Worm (Caenorhabditis elegans) whole organism, L4 larva: ENCODE results near the gene srd-7.

Source experiments
- F49E8.2 ChIP-seq: sonication (generic microtip); optimal IDR thresholded peaks from 2 replicates; lab custom pipeline; 2016; ENCODE audit warnings: missing compliant biosample characterization, mild to moderate bottlenecking, missing genetic modification characterization, borderline replicate concordance
- R02D3.7 ChIP-seq: fragments of 150-350 bp; sonication (generic microtip); optimal IDR thresholded peaks from 3 replicates; lab custom pipeline; 2014; ENCODE audit warnings: missing biosample characterization, missing genetic modification characterization
- T26A8.4 ChIP-seq: fragments of 200-800 bp; sonication (Bioruptor generic); IDR thresholded peaks from 2 replicates; pipeline ENCODE4 v1.3.6; 2022; ENCODE audit warnings: missing genetic modification characterization, missing compliant biosample characterization
- Y105C5A.15 ChIP-seq: fragments of 200-800 bp; sonication (Bioruptor generic); IDR thresholded peaks from 2 replicates; pipeline ENCODE4 v1.3.6; 2022; ENCODE audit warnings: missing genetic modification characterization, missing compliant biosample characterization
- aha-1 ChIP-seq: fragments of 150-350 bp; peaks from one replicate; lab custom pipeline; 2014; ENCODE audit warnings: missing biosample characterization, missing genetic modification characterization
- ama-1 ChIP-seq: fragments of 150-350 bp; optimal IDR thresholded peaks from 2 replicates; lab custom pipeline; 2014; ENCODE audit warnings: inconsistent platforms, mixed read lengths
- ceh-28 ChIP-seq: fragments of 150-350 bp; optimal IDR thresholded peaks from 2 replicates; lab custom pipeline; 2014; ENCODE audit warnings: missing biosample characterization, missing genetic modification reagents, missing genetic modification characterization
- cey-2 ChIP-seq: sonication (generic microtip); optimal IDR thresholded peaks from 3 replicates; lab custom pipeline; 2017; ENCODE audit warnings: missing genetic modification characterization, mild to moderate bottlenecking, missing compliant biosample characterization, antibody characterized with exemption, borderline replicate concordance; ENCODE audit not compliant: insufficient read depth
- ctbp-1 ChIP-seq: fragments of 200-800 bp; sonication (Bioruptor generic); IDR thresholded peaks from 2 replicates; pipeline ENCODE4 v1.3.6; 2022; ENCODE audit warnings: missing genetic modification reagents, missing genetic modification characterization, missing compliant biosample characterization
- daf-16 ChIP-seq, 3 experiments: sonication (generic microtip); optimal IDR thresholded peaks; 2 replicates each; lab custom pipeline; 2016 to 2017; ENCODE audit warnings: missing genetic modification characterization in 3 of 3, missing genetic modification reagents in 3 of 3, mild to moderate bottlenecking in 2 of 3, missing compliant biosample characterization in 2 of 3, missing biosample characterization in 1 of 3, moderate library complexity in 1 of 3
- daf-19 ChIP-seq: fragments of 200-800 bp; sonication (Bioruptor generic); conservative IDR thresholded peaks from 2 replicates; pipeline ENCODE4 v1.3.6; 2022; ENCODE audit warnings: missing genetic modification characterization, missing compliant biosample characterization
- dmd-6 ChIP-seq: fragments of 200-800 bp; sonication (Bioruptor generic); IDR thresholded peaks from 2 replicates; pipeline ENCODE4 v1.3.6; 2022; ENCODE audit warnings: missing genetic modification reagents, missing genetic modification characterization, missing compliant biosample characterization
- dpl-1 ChIP-seq: fragments of 150-350 bp; optimal IDR thresholded peaks from 2 replicates; lab custom pipeline; 2014; ENCODE audit warnings: missing biosample characterization, missing genetic modification reagents, missing genetic modification characterization
- egl-43 ChIP-seq: fragments of 200-800 bp; sonication (Bioruptor generic); IDR thresholded peaks from 2 replicates; pipeline ENCODE4 v1.3.6; 2022; ENCODE audit warnings: missing genetic modification reagents, missing genetic modification characterization, missing compliant biosample characterization
- fkh-10 ChIP-seq: fragments of 150-350 bp; optimal IDR thresholded peaks from 2 replicates; lab custom pipeline; 2014; ENCODE audit warnings: missing biosample characterization, missing genetic modification reagents, missing genetic modification characterization
- gei-8 ChIP-seq: fragments of 200-800 bp; sonication (Bioruptor generic); optimal IDR thresholded peaks from 2 replicates; lab custom pipeline; 2018; ENCODE audit warnings: mild to moderate bottlenecking, missing genetic modification characterization, missing compliant biosample characterization
- hlh-30 ChIP-seq: sonication (generic microtip); optimal IDR thresholded peaks from 2 replicates; lab custom pipeline; 2017; ENCODE audit warnings: antibody characterized with exemption, mild to moderate bottlenecking, missing genetic modification characterization, missing compliant biosample characterization; ENCODE audit not compliant: insufficient read depth
- lim-7 ChIP-seq: fragments of 200-800 bp; sonication (Bioruptor generic); IDR thresholded peaks from 2 replicates; pipeline ENCODE4 v1.3.6; 2022; ENCODE audit warnings: missing genetic modification characterization, missing compliant biosample characterization
- lin-1 ChIP-seq: fragments of 200-800 bp; sonication (Bioruptor generic); IDR thresholded peaks from 2 replicates; pipeline ENCODE4 v1.3.6; 2022; ENCODE audit warnings: missing genetic modification reagents, missing genetic modification characterization, missing compliant biosample characterization
- lin-13 ChIP-seq: fragments of 150-350 bp; optimal IDR thresholded peaks from 2 replicates; lab custom pipeline; 2014; ENCODE audit warnings: missing biosample characterization, missing genetic modification reagents, missing genetic modification characterization
- lir-3 ChIP-seq: sonication (generic microtip); optimal IDR thresholded peaks from 2 replicates; lab custom pipeline; 2016; ENCODE audit warnings: mild to moderate bottlenecking, missing genetic modification characterization, missing compliant biosample characterization
- mdl-1 ChIP-seq, 2 experiments: fragments of 150-350 bp in 1 of 2; sonication (generic microtip) in 1 of 2; optimal IDR thresholded peaks; 2 replicates each; lab custom pipeline; 2014 to 2017; ENCODE audit warnings: missing biosample characterization in 2 of 2, missing genetic modification characterization in 2 of 2
- mxl-3 ChIP-seq: fragments of 200-800 bp; sonication (Bioruptor generic); optimal IDR thresholded peaks from 2 replicates; lab custom pipeline; 2018; ENCODE audit warnings: mild to moderate bottlenecking, missing genetic modification characterization, missing compliant biosample characterization
- nhr-102 ChIP-seq: sonication (generic microtip); optimal IDR thresholded peaks from 2 replicates; lab custom pipeline; 2016; ENCODE audit warnings: mild to moderate bottlenecking, missing genetic modification characterization, moderate library complexity, missing compliant biosample characterization
- nhr-11 ChIP-seq: fragments of 150-350 bp; optimal IDR thresholded peaks from 2 replicates; lab custom pipeline; 2014; ENCODE audit warnings: missing biosample characterization, missing genetic modification characterization
- nhr-25 ChIP-seq: sonication (generic microtip); optimal IDR thresholded peaks from 2 replicates; lab custom pipeline; 2017; ENCODE audit warnings: missing genetic modification characterization, mild to moderate bottlenecking, missing compliant biosample characterization, antibody characterized with exemption, moderate library complexity, borderline replicate concordance; ENCODE audit not compliant: insufficient read depth
- nhr-28 ChIP-seq: fragments of 150-350 bp; optimal IDR thresholded peaks from 2 replicates; lab custom pipeline; 2014; ENCODE audit warnings: missing biosample characterization, missing genetic modification characterization
- nhr-48 ChIP-seq: sonication (generic microtip); optimal IDR thresholded peaks from 2 replicates; lab custom pipeline; 2016; ENCODE audit warnings: mild to moderate bottlenecking, missing genetic modification characterization, missing compliant biosample characterization
- nhr-6 ChIP-seq: fragments of 150-350 bp; optimal IDR thresholded peaks from 2 replicates; lab custom pipeline; 2014; ENCODE audit warnings: missing biosample characterization, missing genetic modification characterization
- nhr-77 ChIP-seq: fragments of 150-350 bp; optimal IDR thresholded peaks from 2 replicates; lab custom pipeline; 2014; ENCODE audit warnings: missing biosample characterization, missing genetic modification characterization
- pha-4 ChIP-seq, 2 experiments: fragments of 150-350 bp in 1 of 2; fragments of 200-800 bp in 1 of 2; sonication (Bioruptor generic) in 1 of 2; IDR thresholded peaks in 1 of 2; optimal IDR thresholded peaks in 1 of 2; 2 replicates each; pipeline versions ENCODE4 v1.3.6 to Lab custom; 2014 to 2022; ENCODE audit warnings: missing genetic modification characterization in 2 of 2, missing genetic modification reagents in 2 of 2, missing biosample characterization in 1 of 2, missing compliant biosample characterization in 1 of 2
- rbr-2 ChIP-seq: sonication (generic microtip); optimal IDR thresholded peaks from 2 replicates; lab custom pipeline; 2016; ENCODE audit warnings: missing genotype, missing genetic modification characterization, missing compliant biosample characterization
- set-16 ChIP-seq: fragments of 200-800 bp; sonication (Bioruptor generic); IDR thresholded peaks from 2 replicates; pipeline ENCODE4 v1.3.6; 2022; ENCODE audit warnings: missing genetic modification reagents, missing genetic modification characterization, missing compliant biosample characterization
- snpc-1.2 ChIP-seq: fragments of 200-800 bp; sonication (Bioruptor generic); IDR thresholded peaks from 2 replicates; pipeline ENCODE4 v1.3.6; 2022; ENCODE audit warnings: missing genetic modification reagents, missing genetic modification characterization, missing compliant biosample characterization
- spr-1 ChIP-seq: sonication (generic microtip); optimal IDR thresholded peaks from 2 replicates; lab custom pipeline; 2016; ENCODE audit warnings: mild to moderate bottlenecking, missing genetic modification characterization, missing compliant biosample characterization
- unc-130 ChIP-seq: sonication (generic microtip); optimal IDR thresholded peaks from 2 replicates; lab custom pipeline; 2016; ENCODE audit warnings: missing genetic modification reagents, missing genetic modification characterization, missing compliant biosample characterization
- vab-7 ChIP-seq: fragments of 200-800 bp; sonication (Bioruptor generic); IDR thresholded peaks from 2 replicates; pipeline ENCODE4 v1.3.6; 2022; ENCODE audit warnings: missing genetic modification reagents, missing genetic modification characterization, missing compliant biosample characterization
- zfp-2 ChIP-seq: sonication (generic microtip); optimal IDR thresholded peaks from 2 replicates; lab custom pipeline; 2016; ENCODE audit warnings: mild to moderate bottlenecking, missing genetic modification characterization, missing compliant biosample characterization
- zfp-3 ChIP-seq: fragments of 200-800 bp; sonication (Bioruptor generic); conservative IDR thresholded peaks from 2 replicates; pipeline ENCODE4 v1.3.6; 2022; ENCODE audit warnings: missing genetic modification reagents, missing genetic modification characterization, missing compliant biosample characterization
- zip-11 ChIP-seq: fragments of 200-800 bp; sonication (Bioruptor generic); IDR thresholded peaks from 2 replicates; pipeline ENCODE4 v1.3.6; 2022; ENCODE audit warnings: missing genetic modification characterization, missing compliant biosample characterization
- zip-2 ChIP-seq: fragments of 150-350 bp; optimal IDR thresholded peaks from 2 replicates; lab custom pipeline; 2014; ENCODE audit warnings: missing biosample characterization, missing genetic modification characterization
- ztf-7 ChIP-seq: fragments of 150-350 bp; optimal IDR thresholded peaks from 2 replicates; lab custom pipeline; 2014; ENCODE audit warnings: missing biosample characterization, missing genetic modification characterization

The srd-7 gene

DNA sequence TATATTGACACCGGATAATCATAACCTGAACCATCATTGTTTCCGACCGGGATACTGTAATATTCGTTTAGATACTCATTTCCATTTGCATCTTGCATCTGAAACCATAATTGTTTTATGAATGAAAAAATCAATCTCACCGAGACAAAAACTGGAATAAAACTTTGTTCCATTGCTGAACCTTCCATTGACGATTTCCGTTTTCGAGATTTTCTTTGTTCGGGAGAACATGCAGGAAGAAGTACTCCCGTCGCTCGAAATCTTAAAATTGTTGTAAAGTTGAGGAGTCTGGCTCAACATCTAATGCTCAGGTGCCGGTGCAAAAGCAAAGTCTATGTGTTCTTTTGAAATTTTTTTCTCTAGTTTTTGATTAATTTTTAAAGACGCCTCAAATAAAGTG lies 39.4 kb upstream of the srd-7 start:
- peak; percentile 7; the same call in 1 of the 2 replicates for TF ChIP-seq dmd-6 (GFP tag; lab: Robert Waterston, UW)
- no peak for TF ChIP-seq F49E8.2 (tag; lab: Kevin White, UChicago)
- TF ChIP-seq nhr-102 (tag; lab: Kevin White, UChicago), result no peak
- peak; percentile 41; the same call in 1 of the 2 replicates for TF ChIP-seq T26A8.4 (GFP tag; lab: Robert Waterston, UW)

DNA sequence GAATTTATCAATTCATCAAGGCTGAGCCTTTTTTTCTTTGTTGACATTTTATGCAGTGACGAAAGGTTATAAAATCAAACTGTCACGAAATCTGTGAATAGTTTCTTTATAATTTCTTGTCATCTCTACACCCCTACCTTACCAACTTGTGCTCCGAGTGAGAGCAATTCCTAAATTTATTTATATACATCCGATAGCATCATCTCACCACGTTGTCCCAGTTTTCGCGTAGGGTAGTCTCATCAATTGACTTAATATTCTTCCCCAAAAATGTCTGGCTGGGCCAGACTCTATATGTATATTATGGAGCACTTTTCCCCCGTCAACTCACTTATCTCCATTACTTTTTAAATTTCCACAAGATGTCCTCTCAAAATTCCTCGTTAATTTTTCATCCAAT lies 38.8 kb upstream of the srd-7 start:
- TF ChIP-seq egl-43 (GFP tag; lab: Robert Waterston, UW) (0 out of 2 replicates have a peak, but pooled peaks have one; percentile 23), nhr-102 (tag; lab: Kevin White, UChicago) (peak; percentile 8), vab-7 (GFP tag; lab: Robert Waterston, UW) (no peak), zfp-3 (GFP tag; lab: Robert Waterston, UW) (0 out of 2 replicates have a peak, but pooled peaks have one; percentile 30), ama-1 (lab: Kevin White, UChicago) (peak; percentile 18), zfp-2 (tag; lab: Kevin White, UChicago) (no peak), T26A8.4 (GFP tag; lab: Robert Waterston, UW) (0 out of 2 replicates have a peak, but pooled peaks have one; percentile 32), daf-19 (GFP tag; lab: Robert Waterston, UW) (peak; percentile 55; the same call in 1 of the 2 replicates)
- TF ChIP-seq, all 104 proteins: peak for 6

DNA sequence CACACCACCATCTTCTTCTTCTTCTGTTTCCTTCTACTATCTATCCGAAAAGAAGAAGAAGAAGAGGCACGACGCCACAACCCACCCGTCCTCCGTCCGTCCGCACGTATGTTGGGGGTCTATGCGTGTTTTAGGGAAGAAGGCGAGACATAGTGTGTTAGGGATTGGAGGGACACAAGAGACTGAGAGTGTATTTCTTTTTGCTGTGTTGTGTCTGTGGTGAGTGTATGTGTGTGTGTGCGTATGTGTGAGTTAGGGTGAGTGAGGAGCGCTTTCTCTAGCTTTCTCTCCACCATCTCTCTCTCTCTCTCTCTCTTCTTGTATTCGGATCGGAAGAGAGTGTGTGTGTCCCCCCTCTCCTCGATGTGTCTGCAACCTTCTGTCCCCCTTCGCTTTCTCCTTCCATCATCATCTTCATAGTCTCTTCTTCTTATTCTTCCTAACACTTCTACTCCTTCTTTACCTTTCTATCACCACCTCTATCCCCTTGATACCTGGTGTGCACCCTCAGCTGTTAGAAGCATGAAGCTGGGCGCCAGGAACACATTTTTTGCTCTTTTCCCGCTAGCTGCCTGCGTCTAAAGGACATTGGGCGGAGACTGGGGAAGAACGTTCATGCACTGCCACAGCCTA lies 35.2 kb upstream of the srd-7 start:
- peak; percentile 61 for TF ChIP-seq spr-1 (tag; lab: Kevin White, UChicago)
- TF ChIP-seq zfp-2 (tag; lab: Kevin White, UChicago), result peak; percentile 6
- TF ChIP-seq nhr-77 (tag; lab: Kevin White, UChicago), result peak; percentile 69
- peak; percentile 76 for TF ChIP-seq fkh-10 (GFP tag; lab: Kevin White, UChicago)
- peak; percentile 64 for TF ChIP-seq lin-13 (GFP tag; lab: Kevin White, UChicago)
- TF ChIP-seq gei-8 (GFP tag; lab: Kevin White, UChicago), result peak; percentile 3
- peak; percentile 38 for TF ChIP-seq hlh-30 (tag; lab: Kevin White, UChicago)
- no peak for TF ChIP-seq zip-11
- peak; percentile 94 for TF ChIP-seq rbr-2 (tag; lab: Kevin White, UChicago)
- TF ChIP-seq nhr-28 (tag; lab: Kevin White, UChicago), result peak; percentile 96
- TF ChIP-seq nhr-102 (tag; lab: Kevin White, UChicago), result peak; percentile 47
- 0 out of 2 replicates have a peak, but pooled peaks have one; percentile 27 for TF ChIP-seq egl-43 (GFP tag; lab: Robert Waterston, UW)
- peak; percentile 45 for TF ChIP-seq ceh-28 (tag; lab: Kevin White, UChicago)
- 0 out of 2 replicates have a peak, but pooled peaks have one; percentile 50 for TF ChIP-seq snpc-1.2
- peak; percentile 48 for TF ChIP-seq lin-1 (GFP tag; lab: Robert Waterston, UW)
- TF ChIP-seq vab-7 (GFP tag; lab: Robert Waterston, UW), result no peak
- TF ChIP-seq nhr-11 (tag; lab: Kevin White, UChicago), result peak; percentile 93
- peak; percentile 92 for TF ChIP-seq nhr-25 (tag; lab: Kevin White, UChicago)
- peak; percentile 59 for TF ChIP-seq nhr-6 (tag; lab: Kevin White, UChicago)
- no peak; the same call in 1 of the 2 replicates for TF ChIP-seq pha-4 (GFP tag; IDR thresholded peaks at IDR 0.05; lab: Robert Waterston, UW)
- peak; percentile 88 for TF ChIP-seq pha-4 (tag; optimal IDR thresholded peaks at IDR 0.05; lab: Kevin White, UChicago)
- no peak for TF ChIP-seq lir-3 (tag; lab: Kevin White, UChicago)
- no peak for TF ChIP-seq zip-2
- TF ChIP-seq T26A8.4 (GFP tag; lab: Robert Waterston, UW), result peak; percentile 67
- peak; percentile 80 for TF ChIP-seq ama-1 (lab: Kevin White, UChicago)
- peak; percentile 100 for TF ChIP-seq aha-1 (tag; lab: Kevin White, UChicago)
- peak; percentile 66 for TF ChIP-seq mxl-3 (GFP tag; lab: Kevin White, UChicago)
- peak; percentile 40 for TF ChIP-seq ztf-7 (tag; lab: Kevin White, UChicago)
- TF ChIP-seq cey-2 (tag; lab: Kevin White, UChicago), result no peak
- TF ChIP-seq set-16, result peak; percentile 61
- peak; percentile 39 to 65 for TF ChIP-seq daf-16 (GFP tag; optimal IDR thresholded peaks at IDR 0.05; lab: Kevin White, UChicago)
- TF ChIP-seq daf-16 (tag; optimal IDR thresholded peaks at IDR 0.05; lab: Kevin White, UChicago), result peak; percentile 80
- no peak for TF ChIP-seq Y105C5A.15 (GFP tag; lab: Robert Waterston, UW)
- TF ChIP-seq unc-130 (GFP tag; lab: Kevin White, UChicago), result no peak
- TF ChIP-seq R02D3.7 (tag; lab: Kevin White, UChicago), result no peak
- TF ChIP-seq mdl-1 (tag; optimal IDR thresholded peaks at IDR 0.05; lab: Kevin White, UChicago), result peak; percentile 63 to 89
- TF ChIP-seq dmd-6 (GFP tag; lab: Robert Waterston, UW), result peak; percentile 74
- TF ChIP-seq lim-7 (GFP tag; lab: Robert Waterston, UW), result no peak
- peak; percentile 78 for TF ChIP-seq nhr-48 (tag; lab: Kevin White, UChicago)
- peak; percentile 71; the same call in 1 of the 2 replicates for TF ChIP-seq ctbp-1 (GFP tag; lab: Robert Waterston, UW)
- TF ChIP-seq dpl-1 (GFP tag; lab: Kevin White, UChicago), result peak; percentile 39
